Worm (Caenorhabditis elegans): Measurements from ENCODE around the gene orc-4.

The orc-4 gene

DNA sequence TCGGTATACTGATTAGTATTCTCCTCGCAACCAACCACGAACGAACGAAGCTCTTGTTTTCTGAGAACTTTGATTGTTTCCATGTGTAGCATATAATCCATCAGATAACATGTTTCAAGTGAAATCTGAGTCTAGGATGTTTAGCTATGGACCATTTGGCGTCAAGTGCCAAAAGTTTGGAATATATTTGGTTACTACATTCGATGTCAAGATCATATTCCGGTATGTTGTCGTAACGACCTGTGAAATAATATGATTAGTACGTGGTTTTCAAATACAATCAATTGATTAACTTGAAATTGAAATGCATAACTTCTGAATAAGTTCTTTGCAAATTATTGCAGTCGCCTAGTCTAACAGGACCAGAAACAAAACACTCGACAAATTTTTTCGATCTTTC is 45.0 kb downstream of the orc-4 start, which contains the start of gene Y39A1A.17:
Y39A1A.17 (minus strand) TSS at position 101 of the 400 bp plus-strand sequence.
- TF ChIP-seq tbx-37 (GFP tag; conservative IDR thresholded peaks at IDR 0.05) (no peak), hnd-1 (tag; optimal IDR thresholded peaks at IDR 0.05) (no peak), ceh-36 (tag; optimal IDR thresholded peaks at IDR 0.05) (no peak), hmbx-1 (tag; optimal IDR thresholded peaks at IDR 0.05) (no peak), aly-1 (tag; optimal IDR thresholded peaks at IDR 0.05) (no peak), flt-1 (GFP tag; IDR thresholded peaks at IDR 0.05) (no peak)

- no peak for TF ChIP-seq F13C5.2 (tag; optimal IDR thresholded peaks at IDR 0.05)
- TF ChIP-seq ceh-36 (tag; optimal IDR thresholded peaks at IDR 0.05), result no peak
- no peak for TF ChIP-seq hmg-4 (GFP tag; optimal IDR thresholded peaks at IDR 0.05)
- no peak for TF ChIP-seq ama-1 (optimal IDR thresholded peaks at IDR 0.05)
- TF ChIP-seq tbx-11 (GFP tag; IDR thresholded peaks at IDR 0.05), result no peak
- TF ChIP-seq scrt-1 (GFP tag; IDR thresholded peaks at IDR 0.05), result no peak
- no peak for TF ChIP-seq ceh-13 (GFP tag; optimal IDR thresholded peaks at IDR 0.05)
- no peak for TF ChIP-seq flt-1 (GFP tag; IDR thresholded peaks at IDR 0.05)
- no peak for TF ChIP-seq tbx-37 (GFP tag; conservative IDR thresholded peaks at IDR 0.05)
- TF ChIP-seq sea-1 (GFP tag; conservative IDR thresholded peaks at IDR 0.05), result no peak
- no peak for TF ChIP-seq B0310.2 (tag; optimal IDR thresholded peaks at IDR 0.05)
- TF ChIP-seq aly-1 (tag; optimal IDR thresholded peaks at IDR 0.05), result no peak
- TF ChIP-seq hnd-1 (tag; optimal IDR thresholded peaks at IDR 0.05), result no peak
- TF ChIP-seq hmbx-1 (tag; optimal IDR thresholded peaks at IDR 0.05), result no peak
- TF ChIP-seq tra-4 (tag; optimal IDR thresholded peaks at IDR 0.05), result no peak
- no peak for TF ChIP-seq ets-7 (tag; optimal IDR thresholded peaks at IDR 0.05)
- no peak for TF ChIP-seq pes-1 (GFP tag; IDR thresholded peaks at IDR 0.05)
Measured at ce11 chrIII:10694294-10694693, 48.3 kb downstream of the orc-4 start, which contains the start of the genes Y39A1A.18 and fmo-3. TSS of gene Y39A1A.18 (minus strand) at chrIII:10694485. TSS of gene fmo-3 (plus strand) at chrIII:10694681.

Data from whole organism, early embryonic.